Worm (Caenorhabditis elegans) whole organism, L3 larva: ENCODE measurements around the gene Y43F8B.23.

ENCODE experiments used
- ceh-9 ChIP-seq: sonication (generic microtip); optimal IDR thresholded peaks from 2 replicates; lab custom pipeline; 2018; ENCODE audit warnings: missing biosample characterization, missing genetic modification characterization
- elt-2 ChIP-seq: sonication (generic microtip); optimal IDR thresholded peaks from 2 replicates; lab custom pipeline; 2016; ENCODE audit warnings: missing genetic modification reagents, mild to moderate bottlenecking, missing genetic modification characterization, missing compliant biosample characterization
- lin-15B ChIP-seq: fragments of 150-350 bp; optimal IDR thresholded peaks from 2 replicates; lab custom pipeline; 2014; ENCODE audit warnings: missing biosample characterization, missing genetic modification characterization
- lin-39 ChIP-seq: fragments of 150-350 bp; optimal IDR thresholded peaks from 2 replicates; lab custom pipeline; 2018; ENCODE audit warnings: missing biosample characterization, missing genetic modification reagents, missing genetic modification characterization
- lsy-12 ChIP-seq: sonication (generic microtip); optimal IDR thresholded peaks from 2 replicates; lab custom pipeline; 2016; ENCODE audit warnings: mild to moderate bottlenecking, missing genetic modification characterization, missing compliant biosample characterization
- mdl-1 ChIP-seq: fragments of 150-350 bp; optimal IDR thresholded peaks from 2 replicates; lab custom pipeline; 2014; ENCODE audit warnings: missing biosample characterization, missing genetic modification characterization
- skn-1 ChIP-seq: fragments of 150-350 bp; optimal IDR thresholded peaks from 2 replicates; lab custom pipeline; 2014; ENCODE audit warnings: missing biosample characterization, missing genetic modification characterization
- snpc-4 ChIP-seq: fragments of 150-350 bp; optimal IDR thresholded peaks from 2 replicates; lab custom pipeline; 2014; ENCODE audit warnings: missing biosample characterization, missing genetic modification characterization

Y43F8B.23 gene

DNA sequence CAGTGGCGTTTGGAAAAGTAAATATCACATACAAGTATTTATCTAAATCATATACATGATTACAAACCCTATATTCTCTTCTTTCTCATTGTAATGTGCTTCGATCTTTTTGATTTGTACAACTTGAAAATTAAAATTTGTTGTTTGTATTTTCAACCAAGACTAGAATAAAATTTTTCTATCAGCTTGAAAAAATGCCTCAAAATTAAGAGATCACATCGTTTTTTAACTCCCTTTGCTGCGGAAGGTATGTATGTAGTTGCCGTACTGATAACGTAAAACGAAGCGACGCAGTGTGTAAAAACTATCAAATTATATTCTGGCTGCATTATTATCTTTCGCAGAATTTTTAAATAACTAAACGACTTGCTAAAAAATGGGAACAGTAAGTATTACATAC, 49.6 kb downstream of the Y43F8B.23 start, which contains the start of gene C25F9.15:
TSS of gene C25F9.15 (plus strand) at position 301 of the 400 bp plus-strand sequence.
- TF ChIP-seq elt-2 (tag; lab: Kevin White, UChicago) (peak; percentile 42), lin-15B (tag; lab: Kevin White, UChicago) (no peak), mdl-1 (tag; lab: Kevin White, UChicago) (no peak), lin-39 (tag; lab: Kevin White, UChicago) (no peak), lsy-12 (tag; lab: Kevin White, UChicago) (no peak), snpc-4 (no peak), ceh-9 (tag; lab: Kevin White, UChicago) (no peak)

DNA sequence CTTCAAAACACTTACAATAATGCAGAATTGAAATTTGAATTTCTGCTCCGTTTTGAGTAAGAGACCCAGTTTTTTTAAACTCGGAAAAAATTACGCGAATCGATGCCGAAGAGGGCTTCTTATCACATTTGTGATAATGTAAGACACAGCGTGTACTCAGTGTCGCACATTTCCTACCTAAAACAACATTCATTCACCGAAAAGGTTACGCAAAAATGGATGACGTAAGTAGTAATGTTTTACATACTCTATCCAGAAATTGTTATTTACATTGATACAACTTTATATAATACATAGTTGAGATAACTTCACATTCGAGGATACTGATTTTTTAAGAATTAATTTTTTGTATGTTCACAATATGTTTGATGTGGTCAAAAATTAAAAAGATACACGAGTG, 51.0 kb downstream of the Y43F8B.23 start, which contains the start of the genes C25F9.4 and C25F9.9:
TSS of gene C25F9.4 (minus strand) at position 101 of the 400 bp plus-strand sequence.
TSS of gene C25F9.9 (plus strand) at position 137 of the 400 bp plus-strand sequence.
- TF ChIP-seq skn-1 (tag; lab: Kevin White, UChicago): no peak
- TF ChIP-seq elt-2 (tag; lab: Kevin White, UChicago): peak; percentile 48
